Worm (Caenorhabditis elegans) whole organism, late embryonic: Measurements from ENCODE around the gene ric-8.

Experiments
- C38D4.7 ChIP-seq: fragments of 200-800 bp; sonication (Bioruptor generic); optimal IDR thresholded peaks from 2 replicates; lab custom pipeline; 2018; ENCODE audit warnings: mild to moderate bottlenecking, missing genetic modification characterization, moderate library complexity, missing compliant biosample characterization
- ahr-1 ChIP-seq: sonication (generic microtip); optimal IDR thresholded peaks from 2 replicates; lab custom pipeline; 2016; ENCODE audit warnings: missing genetic modification characterization, missing compliant biosample characterization
- ceh-19 ChIP-seq: fragments of 200-800 bp; sonication (Bioruptor generic); optimal IDR thresholded peaks from 2 replicates; lab custom pipeline; 2018; ENCODE audit warnings: mild to moderate bottlenecking, missing genetic modification characterization, missing compliant biosample characterization
- ceh-31 ChIP-seq: sonication (generic microtip); optimal IDR thresholded peaks from 2 replicates; lab custom pipeline; 2016; ENCODE audit warnings: missing genetic modification characterization, missing compliant biosample characterization
- ceh-34 ChIP-seq: sonication (generic microtip); optimal IDR thresholded peaks from 2 replicates; lab custom pipeline; 2016; ENCODE audit warnings: mild to moderate bottlenecking, missing genetic modification characterization, missing compliant biosample characterization
- ceh-45 ChIP-seq: fragments of 200-800 bp; sonication (Bioruptor generic); IDR thresholded peaks from 2 replicates; pipeline ENCODE4 v1.3.6; 2022; ENCODE audit warnings: missing genetic modification reagents, missing genetic modification characterization, missing compliant biosample characterization
- ceh-9 ChIP-seq: sonication (generic microtip); optimal IDR thresholded peaks from 2 replicates; lab custom pipeline; 2016; ENCODE audit warnings: mild to moderate bottlenecking, missing genetic modification characterization, inconsistent platforms, missing compliant biosample characterization
- dmd-4 ChIP-seq: sonication (generic microtip); optimal IDR thresholded peaks from 2 replicates; lab custom pipeline; 2016; ENCODE audit warnings: borderline replicate concordance, missing genetic modification characterization, missing compliant biosample characterization
- dve-1 ChIP-seq: sonication (generic microtip); optimal IDR thresholded peaks from 2 replicates; lab custom pipeline; 2017; ENCODE audit warnings: antibody characterized with exemption, mild to moderate bottlenecking, missing genetic modification characterization, missing compliant biosample characterization
- elt-2 ChIP-seq: sonication (generic microtip); optimal IDR thresholded peaks from 2 replicates; lab custom pipeline; 2016; ENCODE audit warnings: missing genetic modification reagents, missing genetic modification characterization, missing compliant biosample characterization
- ets-4 ChIP-seq: sonication (generic microtip); optimal IDR thresholded peaks from 2 replicates; lab custom pipeline; 2016; ENCODE audit warnings: missing genetic modification characterization, missing compliant biosample characterization
- eyg-1 ChIP-seq: sonication (generic microtip); optimal IDR thresholded peaks from 2 replicates; lab custom pipeline; 2016; ENCODE audit warnings: missing genotype, missing genetic modification characterization, missing compliant biosample characterization
- fax-1 ChIP-seq: sonication (generic microtip); optimal IDR thresholded peaks from 2 replicates; lab custom pipeline; 2016; ENCODE audit warnings: missing genotype, missing genetic modification characterization, missing compliant biosample characterization
- fkh-10 ChIP-seq: fragments of 150-350 bp; optimal IDR thresholded peaks from 2 replicates; lab custom pipeline; 2014; ENCODE audit warnings: missing biosample characterization, missing genetic modification reagents, missing genetic modification characterization
- fkh-6 ChIP-seq: sonication (generic microtip); optimal IDR thresholded peaks from 2 replicates; lab custom pipeline; 2016; ENCODE audit warnings: missing genetic modification characterization, missing compliant biosample characterization
- hlh-13 ChIP-seq: fragments of 200-800 bp; sonication (Bioruptor generic); optimal IDR thresholded peaks from 2 replicates; lab custom pipeline; 2018; ENCODE audit warnings: mild to moderate bottlenecking, missing genetic modification characterization, missing compliant biosample characterization
- hlh-15 ChIP-seq: sonication (generic microtip); optimal IDR thresholded peaks from 2 replicates; lab custom pipeline; 2016; ENCODE audit warnings: missing genetic modification characterization, missing compliant biosample characterization
- hlh-30 ChIP-seq: sonication (generic microtip); optimal IDR thresholded peaks from 2 replicates; lab custom pipeline; 2017; ENCODE audit warnings: antibody characterized with exemption, missing genetic modification characterization, missing compliant biosample characterization; ENCODE audit not compliant: insufficient read depth
- lim-6 ChIP-seq: sonication (generic microtip); optimal IDR thresholded peaks from 2 replicates; lab custom pipeline; 2016; ENCODE audit warnings: missing genetic modification characterization, missing compliant biosample characterization
- npax-4 ChIP-seq: sonication (generic microtip); optimal IDR thresholded peaks from 2 replicates; lab custom pipeline; 2016; ENCODE audit warnings: missing genetic modification characterization, missing compliant biosample characterization
- pag-3 ChIP-seq: sonication (generic microtip); optimal IDR thresholded peaks from 2 replicates; lab custom pipeline; 2016; ENCODE audit warnings: missing compliant biosample characterization, missing genetic modification characterization, borderline replicate concordance
- pax-1 ChIP-seq: fragments of 150-350 bp; optimal IDR thresholded peaks from 2 replicates; lab custom pipeline; 2014; ENCODE audit warnings: missing biosample characterization, missing genetic modification characterization
- pha-2 ChIP-seq: sonication (generic microtip); optimal IDR thresholded peaks from 2 replicates; lab custom pipeline; 2017; ENCODE audit warnings: mild to moderate bottlenecking, missing genetic modification characterization, missing compliant biosample characterization
- ref-2 ChIP-seq: sonication (generic microtip); optimal IDR thresholded peaks from 2 replicates; lab custom pipeline; 2016; ENCODE audit warnings: missing genetic modification characterization, missing compliant biosample characterization
- sdc-2 ChIP-seq: sonication (generic microtip); optimal IDR thresholded peaks from 2 replicates; lab custom pipeline; 2016; ENCODE audit warnings: missing genotype, missing genetic modification characterization, missing compliant biosample characterization
- sox-4 ChIP-seq: sonication (generic microtip); optimal IDR thresholded peaks from 2 replicates; lab custom pipeline; 2017; ENCODE audit warnings: mild to moderate bottlenecking, missing genetic modification characterization, inconsistent platforms, missing compliant biosample characterization
- syd-9 ChIP-seq: sonication (generic microtip); optimal IDR thresholded peaks from 2 replicates; lab custom pipeline; 2016; ENCODE audit warnings: mild to moderate bottlenecking, missing genetic modification characterization, moderate library complexity, missing compliant biosample characterization
- tbx-2 ChIP-seq: sonication (generic microtip); optimal IDR thresholded peaks from 2 replicates; lab custom pipeline; 2016; ENCODE audit warnings: missing genetic modification characterization, missing compliant biosample characterization
- ttx-3 ChIP-seq: sonication (generic microtip); optimal IDR thresholded peaks from 2 replicates; lab custom pipeline; 2016; ENCODE audit warnings: missing genetic modification reagents, missing genetic modification characterization, missing compliant biosample characterization
- unc-42 ChIP-seq: sonication (generic microtip); optimal IDR thresholded peaks from 2 replicates; lab custom pipeline; 2016; ENCODE audit warnings: missing genotype, missing genetic modification characterization, missing compliant biosample characterization
- unc-55 ChIP-seq: sonication (generic microtip); optimal IDR thresholded peaks from 2 replicates; lab custom pipeline; 2017; ENCODE audit warnings: missing biosample characterization, missing genetic modification reagents, missing genetic modification characterization
- zip-5 ChIP-seq: sonication (generic microtip); optimal IDR thresholded peaks from 2 replicates; lab custom pipeline; 2016; ENCODE audit warnings: missing genetic modification characterization, missing compliant biosample characterization

ric-8 gene

ce11 chrIV:2602862-2603189 is 39.9 kb upstream of the ric-8 start:
- TF ChIP-seq C38D4.7 (GFP tag; lab: Kevin White, UChicago) (no peak), ceh-45 (GFP tag; lab: Robert Waterston, UW) (no peak), unc-55 (no peak), ceh-19 (GFP tag; lab: Kevin White, UChicago) (no peak), pha-2 (tag; lab: Kevin White, UChicago) (no peak), ets-4 (tag; lab: Kevin White, UChicago) (no peak), fkh-10 (GFP tag; lab: Kevin White, UChicago) (no peak), hlh-30 (tag; lab: Kevin White, UChicago) (no peak), ttx-3 (tag; lab: Kevin White, UChicago) (no peak), npax-4 (tag; lab: Kevin White, UChicago) (no peak), elt-2 (tag; lab: Kevin White, UChicago) (no peak), pag-3 (tag; lab: Kevin White, UChicago) (no peak)
- TF ChIP-seq, all 69 proteins: peak for 0

- TF ChIP-seq zip-5 (tag; lab: Kevin White, UChicago) (no peak), hlh-30 (tag; lab: Kevin White, UChicago) (peak; percentile 87), tbx-2 (tag; lab: Kevin White, UChicago) (peak; percentile 12), ceh-31 (tag; lab: Kevin White, UChicago) (peak; percentile 0), hlh-13 (GFP tag; lab: Kevin White, UChicago) (peak; percentile 0)
These were observed 39.2 kb upstream of the ric-8 start for ce11 chrIV:2603556-2604021.

- TF ChIP-seq fax-1 (tag; lab: Kevin White, UChicago) (no peak), lim-6 (tag; lab: Kevin White, UChicago) (no peak), fkh-6 (tag; lab: Kevin White, UChicago) (no peak), dmd-4 (tag; lab: Kevin White, UChicago) (no peak), sox-4 (tag; lab: Kevin White, UChicago) (no peak)
- TF ChIP-seq, all 69 proteins: peak for 0
These were observed 36.2 kb upstream of the ric-8 start for ce11 chrIV:2606572-2606971.

ce11 chrIV:2607513-2608101 is 35.2 kb upstream of the ric-8 start, which contains the start of gene vamp-7:
vamp-7 (plus strand) TSS chrIV:2608051.
- TF ChIP-seq pha-2 (tag; lab: Kevin White, UChicago): no peak
- no peak for TF ChIP-seq ref-2 (tag; lab: Kevin White, UChicago)
- no peak for TF ChIP-seq eyg-1
- TF ChIP-seq fax-1 (tag; lab: Kevin White, UChicago): no peak
- TF ChIP-seq unc-55: no peak
- no peak for TF ChIP-seq ceh-9 (tag; lab: Kevin White, UChicago)
- no peak for TF ChIP-seq unc-42
- no peak for TF ChIP-seq ceh-31 (tag; lab: Kevin White, UChicago)
- no peak for TF ChIP-seq ahr-1 (tag; lab: Kevin White, UChicago)

- TF ChIP-seq syd-9 (no peak), pax-1 (tag; lab: Kevin White, UChicago) (no peak), hlh-15 (tag; lab: Kevin White, UChicago) (no peak), dve-1 (tag; lab: Kevin White, UChicago) (no peak), sdc-2 (tag; lab: Kevin White, UChicago) (no peak), ceh-34 (tag; lab: Kevin White, UChicago) (no peak), hlh-30 (tag; lab: Kevin White, UChicago) (no peak)
These were observed 32.4 kb upstream of the ric-8 start, which contains the start of gene Y69A2AR.32 for ce11 chrIV:2610409-2610808. Y69A2AR.32 (plus strand) TSS chrIV:2610436.
